Worm (Caenorhabditis elegans) whole organism, young adult: Measurements from ENCODE around the gene F49F1.4.

Experiments
- B0019.2 ChIP-seq: fragments of 200-800 bp; sonication (Bioruptor generic); conservative IDR thresholded peaks from 2 replicates; pipeline ENCODE4 v1.3.6; 2022; ENCODE audit warnings: missing genetic modification reagents, missing genetic modification characterization, missing compliant biosample characterization
- ceh-27 ChIP-seq: fragments of 200-800 bp; sonication (Bioruptor generic); optimal IDR thresholded peaks from 2 replicates; lab custom pipeline; 2018; ENCODE audit warnings: mild to moderate bottlenecking, missing genetic modification characterization, moderate library complexity, missing compliant biosample characterization
- him-1 ChIP-seq: sonication (generic microtip); optimal IDR thresholded peaks from 2 replicates; lab custom pipeline; 2016; ENCODE audit warnings: missing genotype, missing genetic modification reagents, missing genetic modification characterization, missing compliant biosample characterization
- nfya-2 ChIP-seq: fragments of 200-800 bp; sonication (Bioruptor generic); IDR thresholded peaks from 2 replicates; pipeline ENCODE4 v1.3.6; 2022; ENCODE audit warnings: missing genetic modification reagents, missing genetic modification characterization, missing compliant biosample characterization

DNA sequence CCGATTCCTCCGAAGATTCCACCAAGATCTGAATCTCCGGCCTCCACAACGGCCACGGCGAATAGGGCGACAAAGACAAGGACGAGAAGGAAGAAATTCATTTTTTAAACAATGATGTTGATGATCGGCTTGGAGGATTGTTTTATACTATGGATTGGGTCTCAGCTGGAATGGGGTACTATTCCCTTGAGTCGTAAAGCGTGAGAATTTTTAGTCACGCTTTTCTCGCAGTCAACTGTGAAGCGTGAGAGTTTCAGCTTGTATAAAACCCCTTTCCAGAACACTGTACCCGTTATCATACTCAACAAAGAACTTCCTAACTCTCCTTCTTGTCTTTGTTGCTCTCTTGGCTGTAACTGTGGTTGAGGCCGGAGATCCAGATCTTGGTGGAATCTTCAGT, 1.0 kb downstream of the F49F1.4 start, which contains the start of gene F49F1.15:
- no peak for TF ChIP-seq nfya-2 (GFP tag; lab: Robert Waterston, UW)
- no peak for TF ChIP-seq ceh-27 (GFP tag; lab: Kevin White, UChicago)
- TF ChIP-seq him-1 (tag; lab: Kevin White, UChicago) = no peak
- no peak for TF ChIP-seq B0019.2 (GFP tag; lab: Robert Waterston, UW)
